Worm (Caenorhabditis elegans) whole organism, late embryonic: Measurements from ENCODE around the gene T04B8.1.

Experiments used
- ama-1 ChIP-seq: fragments of 150-350 bp; optimal IDR thresholded peaks from 2 replicates; lab custom pipeline; 2014
- ceh-34 ChIP-seq: sonication (generic microtip); optimal IDR thresholded peaks from 2 replicates; lab custom pipeline; 2016; ENCODE audit warnings: mild to moderate bottlenecking, missing genetic modification characterization, missing compliant biosample characterization
- ceh-9 ChIP-seq: sonication (generic microtip); optimal IDR thresholded peaks from 2 replicates; lab custom pipeline; 2016; ENCODE audit warnings: mild to moderate bottlenecking, missing genetic modification characterization, inconsistent platforms, missing compliant biosample characterization
- eyg-1 ChIP-seq: sonication (generic microtip); optimal IDR thresholded peaks from 2 replicates; lab custom pipeline; 2016; ENCODE audit warnings: missing genotype, missing genetic modification characterization, missing compliant biosample characterization
- nhr-11 ChIP-seq: fragments of 150-350 bp; optimal IDR thresholded peaks from 2 replicates; lab custom pipeline; 2014; ENCODE audit warnings: missing biosample characterization, missing genetic modification characterization
- pha-4 ChIP-seq: fragments of 150-350 bp; optimal IDR thresholded peaks from 2 replicates; lab custom pipeline; 2018; ENCODE audit warnings: missing biosample characterization, missing genetic modification reagents, missing genetic modification characterization

DNA sequence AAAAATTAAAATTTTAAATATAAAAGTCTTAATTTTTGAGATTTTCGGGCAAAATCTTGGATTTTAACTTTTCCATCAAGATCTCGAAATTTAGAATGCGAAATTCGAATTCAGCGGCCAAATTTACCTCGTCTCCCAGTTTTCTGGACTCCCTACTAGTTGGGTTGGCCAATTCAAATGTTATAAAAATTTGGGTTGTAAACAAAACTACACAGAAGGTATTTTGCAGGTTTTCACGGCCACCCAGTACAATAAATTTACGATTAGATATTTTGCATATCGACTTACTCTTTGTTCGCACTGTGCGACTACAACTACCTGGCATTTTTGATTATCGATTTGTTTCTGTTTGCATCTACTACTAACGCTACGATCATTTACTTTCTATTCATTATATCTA is 50.7 kb downstream of the T04B8.1 start, which contains the start of gene T02H6.5:
- TF ChIP-seq nhr-11 = no peak
- no peak for TF ChIP-seq eyg-1 (tag; lab: Kevin White, UChicago)
- TF ChIP-seq ceh-9 (tag; lab: Kevin White, UChicago) = no peak
- no peak for TF ChIP-seq ama-1 (lab: Kevin White, UChicago)
- no peak for TF ChIP-seq pha-4
- no peak for TF ChIP-seq ceh-34 (tag; lab: Kevin White, UChicago)
